Fruit fly (Drosophila melanogaster) whole organism: Measurements from ENCODE around the gene CG18649.

Experiments used
- CG8478 ChIP-seq: fragments of >200 bp; optimal IDR thresholded peaks from 2 replicates; lab custom pipeline; 2018; ENCODE audit warnings: inconsistent platforms
- Dll ChIP-seq: fragments of >200 bp; optimal IDR thresholded peaks from 2 replicates; lab custom pipeline; 2017
- EcR ChIP-seq, 2 experiments: fragments of >200 bp; optimal IDR thresholded peaks; 2 replicates each; lab custom pipeline; 2017; ENCODE audit warnings: missing biosample characterization in 2 of 2, missing genetic modification characterization in 2 of 2, missing genetic modification reagents in 2 of 2
- pan ChIP-seq: fragments of >200 bp; optimal IDR thresholded peaks from 2 replicates; lab custom pipeline; 2017
- psq ChIP-seq: fragments of >200 bp; optimal IDR thresholded peaks from 2 replicates; lab custom pipeline; 2017
- usp ChIP-seq: fragments of >200 bp; optimal IDR thresholded peaks from 2 replicates; lab custom pipeline; 2017; ENCODE audit warnings: missing biosample characterization, missing genetic modification characterization, mixed read lengths

The CG18649 gene

DNA sequence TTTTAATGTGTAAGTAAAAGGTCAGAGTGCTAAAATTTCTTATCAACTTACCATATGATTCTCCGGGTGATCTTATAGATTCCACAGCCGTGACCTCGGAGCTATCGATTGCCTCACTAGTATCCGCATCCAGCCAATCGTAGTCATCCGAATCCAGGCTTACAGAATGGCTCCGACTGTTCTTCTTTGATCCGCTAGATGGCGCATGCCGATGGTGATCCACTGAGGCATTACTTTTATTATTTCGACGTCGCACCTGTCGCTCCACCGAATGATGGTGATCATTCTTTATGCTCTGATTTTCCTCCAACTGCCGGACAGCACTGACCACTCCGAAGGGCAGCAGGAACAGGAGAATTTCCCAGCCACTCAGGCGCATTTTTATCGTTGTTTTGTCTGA lies 42.8 kb downstream of the CG18649 start:
- TF ChIP-seq pan (lab: Kevin White, UChicago) (no peak), EcR (GFP tag; optimal IDR thresholded peaks at IDR 0.05; lab: Kevin White, UChicago) (no peak), CG8478 (no peak), psq (no peak), usp (GFP tag; lab: Kevin White, UChicago) (no peak)

dm6 chr3L:15010601-15011000 lies 43.3 kb downstream of the CG18649 start:
- TF ChIP-seq usp (GFP tag; lab: Kevin White, UChicago) = no peak
- TF ChIP-seq pan (lab: Kevin White, UChicago) = no peak
- no peak for TF ChIP-seq psq

- no peak for TF ChIP-seq usp (GFP tag; lab: Kevin White, UChicago)
- no peak for TF ChIP-seq psq
- no peak for TF ChIP-seq Dll (lab: Kevin White, UChicago)
- no peak for TF ChIP-seq EcR (GFP tag; optimal IDR thresholded peaks at IDR 0.05; lab: Kevin White, UChicago)
- TF ChIP-seq pan (lab: Kevin White, UChicago) = no peak
- no peak for TF ChIP-seq CG8478
Measured at dm6 chr3L:15009681-15010080, 44.3 kb downstream of the CG18649 start.

- TF ChIP-seq Dll (lab: Kevin White, UChicago) = no peak
- TF ChIP-seq EcR (GFP tag; optimal IDR thresholded peaks at IDR 0.05; lab: Kevin White, UChicago) = no peak
- TF ChIP-seq psq = no peak
- no peak for TF ChIP-seq CG8478
- TF ChIP-seq usp (GFP tag; lab: Kevin White, UChicago) = no peak
- TF ChIP-seq pan (lab: Kevin White, UChicago) = no peak
Measured at dm6 chr3L:15007271-15007948, 46.5 kb downstream of the CG18649 start.

DNA sequence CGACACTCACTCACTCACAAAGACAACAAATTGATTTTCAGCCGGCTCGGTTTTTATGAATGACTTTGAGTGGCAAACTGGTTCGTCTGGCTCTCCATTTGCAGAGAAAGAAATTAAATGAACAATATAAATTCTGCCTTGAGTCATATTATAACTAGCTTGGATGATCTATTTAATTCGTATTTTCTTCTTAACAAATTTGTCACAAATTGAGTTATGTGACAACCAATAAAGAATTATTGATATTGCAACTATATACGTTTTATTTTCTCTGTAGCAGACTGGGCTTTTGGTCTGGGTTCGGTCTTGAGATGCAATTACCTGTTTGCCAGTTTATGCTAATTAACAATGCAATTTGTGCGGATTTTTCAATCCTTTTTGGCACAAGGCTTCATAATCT lies 47.1 kb downstream of the CG18649 start:
- TF ChIP-seq Dll (lab: Kevin White, UChicago) = no peak
- TF ChIP-seq usp (GFP tag; lab: Kevin White, UChicago) = no peak
- TF ChIP-seq pan (lab: Kevin White, UChicago) = no peak
- no peak for TF ChIP-seq CG8478
- no peak for TF ChIP-seq EcR (GFP tag; optimal IDR thresholded peaks at IDR 0.05; lab: Kevin White, UChicago)
- TF ChIP-seq psq = no peak

dm6 chr3L:15005774-15006173 lies 48.2 kb downstream of the CG18649 start:
- no peak for TF ChIP-seq pan (lab: Kevin White, UChicago)
- TF ChIP-seq psq = no peak
- no peak for TF ChIP-seq EcR (GFP tag; optimal IDR thresholded peaks at IDR 0.05; lab: Kevin White, UChicago)
- no peak for TF ChIP-seq CG8478
- TF ChIP-seq Dll (lab: Kevin White, UChicago) = no peak
- no peak for TF ChIP-seq usp (GFP tag; lab: Kevin White, UChicago)

dm6 chr3L:15005085-15005484 lies 48.9 kb downstream of the CG18649 start:
- TF ChIP-seq EcR (GFP tag; optimal IDR thresholded peaks at IDR 0.05; lab: Kevin White, UChicago) = no peak
- no peak for TF ChIP-seq Dll (lab: Kevin White, UChicago)
- no peak for TF ChIP-seq pan (lab: Kevin White, UChicago)
- no peak for TF ChIP-seq psq
- TF ChIP-seq CG8478 = no peak
- no peak for TF ChIP-seq usp (GFP tag; lab: Kevin White, UChicago)
